Worm (Caenorhabditis elegans) whole organism, L4/young adult: Measurements from ENCODE around the gene delm-1.

Source experiments
- W03F9.2 ChIP-seq: fragments of 150-350 bp; optimal IDR thresholded peaks from 2 replicates; lab custom pipeline; 2014; ENCODE audit warnings: missing biosample characterization, missing genetic modification characterization
- dao-5 ChIP-seq: sonication (generic microtip); optimal IDR thresholded peaks from 2 replicates; lab custom pipeline; 2016; ENCODE audit warnings: missing genotype, missing genetic modification characterization, moderate library complexity, missing compliant biosample characterization
- him-1 ChIP-seq: sonication (generic microtip); optimal IDR thresholded peaks from 2 replicates; lab custom pipeline; 2016; ENCODE audit warnings: missing genotype, missing genetic modification reagents, missing genetic modification characterization, missing compliant biosample characterization

delm-1 gene

ce11 chrIV:9130605-9131004, 4.7 kb downstream of the delm-1 start:
- TF ChIP-seq him-1 (tag; lab: Kevin White, UChicago) (no peak), W03F9.2 (tag; lab: Kevin White, UChicago) (no peak), dao-5 (tag; lab: Kevin White, UChicago) (no peak)

DNA sequence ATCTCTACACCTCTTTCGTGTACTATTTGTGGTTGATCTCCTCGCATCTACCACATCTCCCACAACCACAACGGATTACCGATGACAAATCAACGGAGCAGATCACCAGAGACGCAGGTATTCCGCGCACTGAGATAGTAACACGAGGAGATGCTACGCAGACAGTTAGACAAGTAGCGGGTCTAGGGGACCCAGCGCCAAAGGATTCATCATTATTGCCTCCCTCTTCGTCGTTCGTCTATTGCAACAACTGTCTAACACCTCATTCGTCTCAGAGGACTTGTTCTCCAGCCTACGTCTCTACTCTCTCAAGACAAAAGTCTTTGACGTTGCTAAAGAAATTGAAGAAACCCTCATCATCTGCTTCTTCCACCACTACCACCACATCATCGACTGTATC, 13.7 kb downstream of the delm-1 start:
- TF ChIP-seq W03F9.2 (tag; lab: Kevin White, UChicago) (no peak), him-1 (tag; lab: Kevin White, UChicago) (no peak), dao-5 (tag; lab: Kevin White, UChicago) (no peak)

- TF ChIP-seq dao-5 (tag; lab: Kevin White, UChicago): no peak
- TF ChIP-seq him-1 (tag; lab: Kevin White, UChicago): no peak
- TF ChIP-seq W03F9.2 (tag; lab: Kevin White, UChicago): no peak
Observed at ce11 chrIV:9120220-9120619, 15.1 kb downstream of the delm-1 start.

DNA sequence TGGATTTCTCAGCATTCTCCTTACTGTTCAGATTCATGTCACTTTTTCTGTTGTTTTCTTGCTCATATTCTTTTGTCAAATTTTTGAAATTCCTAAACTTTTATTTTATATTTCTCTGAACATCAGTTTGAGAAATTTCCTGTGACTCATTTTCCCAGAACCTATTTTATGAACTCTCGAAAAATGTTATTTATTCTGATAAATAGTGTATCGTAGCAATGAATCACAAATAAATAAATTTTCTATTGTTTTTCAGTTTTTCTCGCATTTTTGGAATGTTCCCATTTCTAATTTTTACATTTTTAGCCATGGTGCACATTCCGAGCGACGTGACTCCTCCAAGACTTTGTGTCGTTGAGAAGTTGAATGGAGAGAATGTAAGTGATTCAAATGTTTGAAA, 16.5 kb downstream of the delm-1 start, which contains the start of gene nrfl-1:
Gene nrfl-1, plus strand, starts transcription at position 301 of the 400 bp plus-strand sequence.
- TF ChIP-seq W03F9.2 (tag; lab: Kevin White, UChicago) (no peak), him-1 (tag; lab: Kevin White, UChicago) (no peak), dao-5 (tag; lab: Kevin White, UChicago) (no peak)

- TF ChIP-seq W03F9.2 (tag; lab: Kevin White, UChicago) (no peak), dao-5 (tag; lab: Kevin White, UChicago) (no peak), him-1 (tag; lab: Kevin White, UChicago) (no peak)
Observed at ce11 chrIV:9118348-9118747, 16.9 kb downstream of the delm-1 start.

- TF ChIP-seq W03F9.2 (tag; lab: Kevin White, UChicago) (no peak), dao-5 (tag; lab: Kevin White, UChicago) (no peak), him-1 (tag; lab: Kevin White, UChicago) (no peak)
Observed at ce11 chrIV:9117700-9118099, 17.6 kb downstream of the delm-1 start.

DNA sequence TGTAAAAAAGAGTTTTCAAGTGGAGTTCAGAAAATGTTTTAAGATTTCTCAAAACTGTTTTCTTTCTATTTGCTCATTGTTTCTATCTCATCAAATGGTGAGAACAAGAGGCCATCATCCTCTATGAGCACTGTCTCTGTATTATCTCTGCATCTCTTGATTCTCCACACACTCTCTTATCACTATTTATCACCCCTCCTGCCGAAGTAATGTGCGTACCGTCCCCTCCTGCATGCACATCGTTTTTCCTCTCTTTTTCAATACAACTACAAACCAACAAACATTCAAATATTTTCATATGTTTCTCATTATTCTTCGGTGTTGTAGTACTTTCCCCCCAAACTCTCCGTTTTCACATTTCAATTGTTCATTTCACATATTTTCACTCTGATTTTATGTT, 18.8 kb downstream of the delm-1 start:
- no peak for TF ChIP-seq him-1 (tag; lab: Kevin White, UChicago)
- no peak for TF ChIP-seq W03F9.2 (tag; lab: Kevin White, UChicago)
- TF ChIP-seq dao-5 (tag; lab: Kevin White, UChicago): no peak

DNA sequence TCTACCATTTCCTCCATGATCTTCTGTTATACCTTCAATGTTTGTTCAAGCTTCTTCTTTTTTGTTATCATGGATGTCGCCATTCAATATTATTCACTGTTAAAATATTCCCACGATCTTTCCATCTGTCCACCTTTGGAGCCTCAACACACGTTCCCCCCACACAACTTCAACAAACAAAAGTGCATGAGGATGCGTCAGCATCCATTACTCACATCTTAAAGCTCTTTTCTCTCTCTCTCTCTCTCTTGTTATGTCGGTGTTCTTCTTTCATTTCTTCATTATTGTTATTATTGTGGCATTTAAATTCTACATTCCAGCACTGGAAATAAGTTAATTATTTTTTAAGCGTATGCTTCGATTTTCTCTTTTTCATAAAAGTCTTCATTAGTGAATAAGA, 21.2 kb downstream of the delm-1 start:
- TF ChIP-seq dao-5 (tag; lab: Kevin White, UChicago): no peak
- TF ChIP-seq W03F9.2 (tag; lab: Kevin White, UChicago): no peak
- no peak for TF ChIP-seq him-1 (tag; lab: Kevin White, UChicago)

ce11 chrIV:9112019-9112418, 23.3 kb downstream of the delm-1 start:
- TF ChIP-seq W03F9.2 (tag; lab: Kevin White, UChicago) (no peak), him-1 (tag; lab: Kevin White, UChicago) (no peak), dao-5 (tag; lab: Kevin White, UChicago) (no peak)

- TF ChIP-seq W03F9.2 (tag; lab: Kevin White, UChicago): no peak
- no peak for TF ChIP-seq dao-5 (tag; lab: Kevin White, UChicago)
- TF ChIP-seq him-1 (tag; lab: Kevin White, UChicago): no peak
Observed at ce11 chrIV:9108631-9109030, 26.6 kb downstream of the delm-1 start, which contains the start of gene aly-1. Gene aly-1 (plus strand): TSS chrIV:9108931.

- TF ChIP-seq W03F9.2 (tag; lab: Kevin White, UChicago) (no peak), dao-5 (tag; lab: Kevin White, UChicago) (no peak), him-1 (tag; lab: Kevin White, UChicago) (no peak)
Observed at ce11 chrIV:9107464-9107863, 27.8 kb downstream of the delm-1 start.

DNA sequence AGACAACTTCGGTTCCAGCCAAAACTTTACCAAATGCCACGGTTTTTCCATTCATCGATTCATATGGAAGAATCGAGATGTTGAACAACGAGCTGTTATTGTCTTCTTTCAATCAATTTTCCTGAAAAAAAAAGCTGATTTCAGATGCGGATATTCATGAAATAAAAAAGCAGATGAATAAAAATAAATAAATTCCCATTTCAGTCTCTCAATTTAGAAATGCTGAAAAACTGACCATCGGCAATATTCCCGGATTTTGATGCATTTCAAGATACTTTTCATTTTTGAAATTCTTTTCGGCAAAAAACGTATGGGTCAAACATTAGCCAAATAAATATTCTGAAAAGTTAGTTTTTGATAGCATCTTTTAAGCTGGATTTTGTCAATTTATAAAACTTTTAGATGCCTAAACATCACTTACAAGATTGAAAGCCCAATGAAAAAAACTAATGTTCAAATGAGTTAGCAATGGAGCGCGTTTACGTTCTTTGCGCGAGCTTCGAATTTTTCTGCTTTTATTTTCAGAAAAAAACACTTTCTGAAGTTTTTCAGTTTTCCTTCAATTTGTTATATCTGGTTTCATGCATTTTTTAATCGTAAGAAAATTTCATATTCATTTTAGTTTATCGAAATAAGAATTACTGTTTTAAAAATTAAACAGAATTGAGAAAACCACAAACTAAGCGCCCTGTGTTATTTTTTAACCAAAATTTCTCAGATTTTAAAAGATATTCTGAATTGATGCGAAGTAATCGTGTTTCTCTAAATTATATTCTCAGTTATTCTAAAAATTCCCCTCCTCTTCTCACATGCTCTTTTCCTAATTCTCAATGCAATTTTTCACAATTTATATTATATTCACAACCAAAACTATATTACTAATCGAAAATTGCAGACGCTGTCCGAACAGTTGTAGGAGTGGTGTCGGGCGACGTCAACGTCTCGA, 30.9 kb downstream of the delm-1 start, which contains the start of the genes C01F6.14 and fem-3:
Gene C01F6.14, minus strand, starts transcription at position 51 of the 946 bp plus-strand sequence.
Gene fem-3, plus strand, starts transcription at position 896 of the 946 bp plus-strand sequence.
- no peak for TF ChIP-seq W03F9.2 (tag; lab: Kevin White, UChicago)
- TF ChIP-seq dao-5 (tag; lab: Kevin White, UChicago): no peak
- no peak for TF ChIP-seq him-1 (tag; lab: Kevin White, UChicago)

DNA sequence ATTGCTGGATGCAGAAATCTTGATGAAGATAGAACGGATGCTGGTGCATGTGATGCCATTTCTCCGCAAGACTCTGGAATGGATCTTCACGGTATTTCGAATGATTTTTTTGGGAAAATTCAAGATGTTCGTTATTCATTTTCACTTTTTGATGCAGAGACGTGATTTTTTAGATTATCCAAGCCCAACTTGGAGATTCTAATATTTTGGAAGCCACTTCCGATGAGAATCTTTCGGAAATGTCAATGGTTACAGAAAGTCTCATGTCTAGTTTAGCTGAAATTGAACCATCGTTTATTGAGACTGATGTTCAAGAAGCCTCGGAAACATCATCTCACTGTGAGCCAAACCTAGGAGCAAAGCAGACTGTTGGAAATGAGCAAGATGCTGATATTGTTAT, 34.4 kb downstream of the delm-1 start:
- no peak for TF ChIP-seq W03F9.2 (tag; lab: Kevin White, UChicago)
- no peak for TF ChIP-seq him-1 (tag; lab: Kevin White, UChicago)
